Fruit fly (Drosophila melanogaster) whole organism, larva: ENCODE measurements around the gene brat.

Source experiments
- noc ChIP-seq: fragments of 200-800 bp; sonication (Bioruptor generic); optimal IDR thresholded peaks from 3 replicates; lab custom pipeline; 2019; ENCODE audit warnings: missing biosample characterization, mild to moderate bottlenecking, missing genetic modification characterization, moderate library complexity

brat gene

DNA sequence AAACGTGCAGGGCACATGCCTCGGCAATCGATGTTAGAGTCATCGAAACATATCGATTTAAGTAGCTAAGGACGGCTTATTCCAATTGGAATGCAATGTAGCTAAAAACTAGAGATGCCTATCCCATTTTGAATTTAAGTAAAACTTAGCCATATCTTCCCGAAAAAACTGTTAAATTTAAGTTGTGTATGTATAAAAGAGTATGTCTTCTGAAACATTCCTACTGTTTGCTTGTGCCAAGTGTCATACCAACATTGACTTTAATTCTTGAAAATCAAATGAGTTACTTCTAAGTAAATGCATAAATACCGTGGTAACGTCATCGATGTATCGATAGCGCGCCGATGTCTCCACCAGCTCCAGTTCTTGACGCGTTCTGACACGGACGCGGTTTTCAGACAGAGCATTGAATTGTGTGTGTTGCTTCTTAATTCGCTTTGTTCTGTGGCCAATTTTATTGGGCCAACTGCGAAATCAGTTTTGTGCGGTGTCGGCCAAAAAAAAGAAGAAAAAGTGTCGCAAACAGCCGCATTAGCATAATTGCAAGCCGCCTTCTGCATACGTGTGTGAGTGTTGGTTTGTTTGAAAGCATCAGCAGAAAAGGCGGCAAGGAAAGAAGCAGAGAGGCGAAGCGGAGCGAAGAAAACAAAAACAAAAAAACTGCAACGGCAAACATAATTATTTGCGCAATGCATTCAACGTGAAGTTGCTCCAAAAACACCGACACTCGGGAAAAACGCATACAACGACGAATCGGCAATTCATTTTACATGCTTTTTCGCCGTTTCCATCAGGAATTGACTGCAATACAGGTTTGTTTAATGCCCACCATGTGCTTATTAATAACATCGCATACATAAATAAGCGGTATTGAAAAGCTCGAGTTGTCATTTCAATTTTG lies at the start of gene brat:
Gene brat, plus strand, starts transcription at position 352 of the 901 bp plus-strand sequence.
- peak; percentile 19 for TF ChIP-seq noc (tag; lab: Kevin White, UChicago)

- TF ChIP-seq noc (tag; lab: Kevin White, UChicago) = no peak
These were observed 44.7 kb upstream of the brat start for dm6 chr2L:19088895-19089294.

DNA sequence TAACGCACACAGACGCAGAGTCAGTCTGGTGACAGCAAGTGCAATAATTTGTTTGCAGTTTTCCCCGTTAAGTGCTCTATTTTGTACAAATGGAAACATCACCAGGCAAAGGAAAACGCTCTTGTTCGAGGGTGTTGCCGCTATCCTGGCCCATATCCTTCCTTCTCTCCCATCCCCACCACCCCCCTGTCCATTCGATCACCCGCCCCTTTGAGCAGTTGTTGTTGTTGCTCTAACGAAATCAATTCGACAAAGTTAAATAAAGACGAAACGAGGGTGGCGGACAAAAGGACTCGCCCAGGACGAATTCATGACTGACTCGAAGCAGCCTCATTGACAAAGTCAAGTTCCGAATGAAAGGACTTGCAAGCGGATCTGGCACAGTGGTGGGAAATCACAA lies 44.2 kb upstream of the brat start:
- TF ChIP-seq noc (tag; lab: Kevin White, UChicago) = no peak

DNA sequence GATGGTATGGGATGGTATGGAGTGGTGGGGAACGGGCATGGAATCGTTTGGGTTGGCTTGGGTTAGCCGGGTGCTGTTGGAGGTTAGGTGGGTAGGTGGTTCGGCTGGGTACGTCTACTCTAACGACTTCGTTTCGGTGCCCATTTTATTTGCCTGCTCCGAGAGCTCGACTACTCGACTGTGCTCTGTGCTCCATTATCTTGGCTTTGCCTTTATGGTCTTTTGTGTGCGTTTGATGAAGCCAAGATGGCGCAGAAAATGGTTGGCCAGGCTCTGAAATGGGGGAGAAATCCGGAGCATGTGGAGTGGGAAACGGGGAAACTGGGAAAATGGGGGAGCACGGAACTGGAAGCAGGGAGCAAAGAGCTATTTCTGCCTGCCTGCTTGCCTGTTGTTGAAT lies 39.7 kb upstream of the brat start:
- no peak for TF ChIP-seq noc (tag; lab: Kevin White, UChicago)

DNA sequence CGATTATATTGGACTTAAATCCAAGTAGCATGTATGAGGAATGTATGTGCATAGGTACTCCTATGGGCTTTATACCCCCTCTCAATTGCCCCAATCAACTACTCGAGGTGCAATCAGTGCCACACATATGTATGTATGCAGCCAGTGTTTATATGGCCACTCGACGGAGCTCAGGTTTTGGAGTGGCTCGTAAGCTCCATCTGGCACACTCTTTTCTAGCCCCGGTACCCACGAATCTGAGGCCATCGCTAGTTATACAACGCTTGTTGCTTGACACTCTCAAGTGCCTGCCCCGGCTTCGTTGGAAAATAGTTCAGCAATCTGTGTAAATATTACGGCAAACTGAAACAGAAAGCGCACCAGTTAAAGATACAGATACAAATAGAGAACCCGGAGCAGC lies 37.3 kb upstream of the brat start:
- no peak for TF ChIP-seq noc (tag; lab: Kevin White, UChicago)

DNA sequence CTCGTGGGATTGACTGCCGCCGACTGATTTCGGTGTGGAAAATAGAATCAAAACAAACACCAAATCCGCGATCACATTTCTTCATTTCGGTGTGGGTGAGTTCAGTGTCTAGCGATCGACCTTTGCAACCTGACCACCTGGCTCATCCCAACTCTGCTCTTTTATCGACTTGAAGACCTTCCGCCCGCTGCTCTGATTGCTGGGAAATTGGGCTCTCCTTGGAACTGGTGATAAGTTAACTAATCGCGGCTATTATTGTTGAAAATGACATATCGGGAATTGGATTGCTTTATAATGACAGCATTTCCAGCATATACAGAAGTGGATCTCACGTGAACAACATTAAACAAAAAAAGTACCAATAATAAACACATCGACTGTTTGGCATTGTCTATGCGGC lies 36.2 kb upstream of the brat start:
- TF ChIP-seq noc (tag; lab: Kevin White, UChicago) = no peak

dm6 chr2L:19098668-19099067 lies 34.9 kb upstream of the brat start:
- no peak for TF ChIP-seq noc (tag; lab: Kevin White, UChicago)

- no peak for TF ChIP-seq noc (tag; lab: Kevin White, UChicago)
These were observed 31.9 kb upstream of the brat start, which contains the start of the genes CG17344 and CG43731 for dm6 chr2L:19101744-19102143. TSS of gene CG17344 (plus strand) at chr2L:19102044. TSS of gene CG43731 (plus strand) at chr2L:19102044.

DNA sequence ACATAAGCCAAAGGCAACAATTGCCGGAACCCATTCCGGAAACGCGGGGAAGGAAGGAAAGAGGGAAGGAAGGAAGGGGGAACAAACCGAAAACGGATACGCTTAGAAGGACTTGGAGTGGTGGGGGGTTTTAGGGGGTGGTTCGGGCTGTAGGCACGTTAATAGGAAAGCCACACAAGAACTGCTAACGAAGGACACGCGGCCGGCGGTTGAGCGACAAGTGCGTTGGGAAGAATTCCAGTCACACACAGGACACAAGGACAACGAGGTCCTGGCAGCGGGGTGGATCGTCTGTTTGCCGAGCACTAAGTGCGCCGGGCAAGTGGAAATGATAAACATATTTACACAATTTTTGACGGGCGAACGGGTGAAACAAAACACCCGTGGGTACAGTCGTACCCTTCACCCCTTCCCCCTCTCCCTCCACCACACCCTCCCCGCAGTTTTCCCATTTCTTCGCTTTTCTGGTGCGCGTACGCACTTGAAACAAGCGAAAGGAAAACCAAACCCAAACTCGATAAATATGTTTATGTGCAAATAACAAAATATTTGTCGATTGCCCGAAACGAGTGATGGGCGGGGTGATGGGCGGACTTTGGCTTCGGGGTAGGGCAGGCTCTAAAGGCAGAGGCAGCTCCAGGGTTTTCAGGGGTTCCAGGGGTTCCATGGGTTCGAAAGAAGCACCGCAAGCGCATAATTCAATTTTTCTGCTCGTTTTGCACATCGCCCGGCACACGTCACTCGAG lies 30.3 kb upstream of the brat start:
- no peak for TF ChIP-seq noc (tag; lab: Kevin White, UChicago)

DNA sequence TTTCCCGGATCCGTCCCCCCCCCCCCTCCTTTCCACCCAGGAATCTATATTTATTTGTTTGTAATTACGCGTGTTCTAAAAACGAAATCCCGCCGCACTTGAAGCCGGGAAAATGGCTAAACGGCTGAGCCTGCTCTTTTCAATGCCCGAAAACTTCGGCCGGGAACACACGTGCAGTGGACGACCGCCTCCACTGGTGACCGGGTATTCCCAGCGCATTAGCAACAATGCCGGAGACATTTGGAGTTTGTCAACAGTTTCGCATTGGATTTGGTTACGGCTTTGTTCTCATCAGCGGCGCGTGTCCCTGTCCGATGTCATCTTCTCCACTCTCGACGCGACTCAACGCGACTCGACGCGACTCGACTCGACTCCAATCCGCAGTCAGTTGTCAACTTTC lies 29.2 kb upstream of the brat start:
- TF ChIP-seq noc (tag; lab: Kevin White, UChicago) = no peak

DNA sequence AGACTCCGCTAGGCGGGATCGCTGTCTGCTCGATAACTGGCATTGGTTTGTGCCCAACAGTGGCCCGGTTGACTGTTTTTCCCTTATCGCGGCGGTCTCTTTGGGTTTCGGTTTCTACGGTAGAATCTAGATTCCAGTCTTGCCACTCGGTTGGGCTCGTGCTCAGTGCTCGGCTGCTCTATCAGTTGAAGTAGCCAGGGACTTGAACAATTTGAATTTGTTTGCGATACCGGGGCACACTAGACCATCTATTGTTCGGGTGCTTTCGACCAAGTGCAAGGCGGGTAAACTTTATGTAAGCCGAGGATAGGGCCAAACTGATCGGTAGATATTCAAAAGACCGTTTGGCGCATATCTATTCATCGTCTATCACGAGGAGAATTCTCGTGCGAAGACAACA lies 27.4 kb upstream of the brat start:
- no peak for TF ChIP-seq noc (tag; lab: Kevin White, UChicago)

dm6 chr2L:19108377-19108876 lies 25.2 kb upstream of the brat start, which contains the start of gene Lim3:
TSS of gene Lim3 (minus strand) at chr2L:19108427.
- no peak for TF ChIP-seq noc (tag; lab: Kevin White, UChicago)

DNA sequence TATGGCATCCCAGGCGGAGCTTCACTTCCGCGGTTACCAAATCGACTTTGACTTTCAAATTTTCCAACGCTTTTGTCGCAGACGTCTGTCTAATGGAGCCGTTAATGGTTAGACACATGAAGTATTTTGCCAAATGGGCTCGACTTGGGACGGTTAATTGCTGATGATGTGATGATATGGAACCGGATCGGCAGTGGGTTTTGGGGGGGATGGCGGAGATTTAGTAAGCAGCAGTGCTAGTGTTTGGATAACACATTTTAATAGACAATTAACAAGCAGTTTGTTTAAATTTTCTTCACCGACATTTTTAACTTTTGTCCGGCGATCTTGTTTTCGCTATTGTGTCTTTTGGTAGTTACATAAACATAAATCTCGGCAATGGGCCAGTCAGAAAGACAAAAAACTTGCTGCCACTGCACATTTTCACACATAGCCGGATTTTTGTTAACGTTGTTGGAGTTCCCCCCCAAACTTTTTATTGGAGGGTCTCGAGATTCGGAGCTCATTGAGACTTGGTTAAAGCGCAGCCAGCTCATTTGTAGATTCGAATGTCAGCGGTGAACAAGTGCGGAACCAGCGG lies 23.9 kb upstream of the brat start, which contains the start of gene amd:
Gene amd, plus strand, starts transcription at position 530 of the 580 bp plus-strand sequence.
- TF ChIP-seq noc (tag; lab: Kevin White, UChicago) = no peak

DNA sequence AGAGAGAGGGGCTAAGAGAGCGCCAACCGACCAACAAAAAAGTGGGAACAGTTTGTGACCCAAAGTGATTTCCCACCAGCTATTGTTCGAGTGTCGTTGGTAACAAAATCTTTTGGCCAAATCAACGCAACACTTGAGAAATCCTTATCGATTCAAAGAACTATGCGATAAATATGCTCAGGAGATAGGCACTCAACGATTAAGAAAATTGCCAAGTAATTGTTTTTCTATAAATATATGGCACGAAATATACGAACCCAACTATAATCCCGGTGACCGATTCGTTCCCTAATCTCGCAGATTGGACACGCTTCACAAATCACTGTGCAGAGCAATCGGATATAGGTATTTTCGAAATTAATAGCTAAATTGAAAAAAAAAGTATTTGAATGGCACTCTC lies 22.5 kb upstream of the brat start:
- TF ChIP-seq noc (tag; lab: Kevin White, UChicago) = peak; percentile 59

dm6 chr2L:19111729-19112128 lies 21.9 kb upstream of the brat start:
- TF ChIP-seq noc (tag; lab: Kevin White, UChicago) = no peak

DNA sequence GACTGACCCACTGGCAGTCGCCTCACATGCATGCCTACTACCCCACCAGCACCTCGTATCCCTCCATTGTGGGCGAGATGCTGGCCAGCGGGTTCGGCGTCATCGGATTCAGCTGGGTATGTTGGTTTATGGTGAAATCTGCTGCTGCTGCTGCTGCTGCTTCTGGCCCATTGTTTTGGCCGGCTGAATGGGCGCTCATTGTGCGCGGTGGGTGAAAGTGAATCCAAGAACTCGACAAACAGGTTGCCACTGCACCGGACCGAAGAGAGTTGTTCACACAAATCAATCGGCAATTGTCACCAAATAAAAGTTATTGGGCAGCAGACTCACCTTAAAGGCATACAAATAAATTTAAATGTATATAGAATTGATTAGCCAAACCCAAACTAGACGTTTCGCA lies 21.4 kb upstream of the brat start:
- no peak for TF ChIP-seq noc (tag; lab: Kevin White, UChicago)
